Worm (Caenorhabditis elegans) whole organism, L4 larva: ENCODE data around the gene exc-5.

ENCODE experiments used
- R02D3.7 ChIP-seq: fragments of 150-350 bp; sonication (generic microtip); optimal IDR thresholded peaks from 3 replicates; lab custom pipeline; 2014; ENCODE audit warnings: missing biosample characterization, missing genetic modification characterization
- ceh-28 ChIP-seq: fragments of 150-350 bp; optimal IDR thresholded peaks from 2 replicates; lab custom pipeline; 2014; ENCODE audit warnings: missing biosample characterization, missing genetic modification reagents, missing genetic modification characterization
- mxl-2 ChIP-seq: fragments of 200-800 bp; sonication (Bioruptor generic); conservative IDR thresholded peaks from 2 replicates; pipeline ENCODE4 v1.3.6; 2022; ENCODE audit warnings: missing genetic modification reagents, missing genetic modification characterization, missing compliant biosample characterization
- nhr-42 ChIP-seq: fragments of 200-800 bp; sonication (Bioruptor generic); IDR thresholded peaks from 2 replicates; pipeline ENCODE4 v1.3.6; 2022; ENCODE audit warnings: missing genetic modification characterization, missing compliant biosample characterization
- nhr-77 ChIP-seq: fragments of 150-350 bp; optimal IDR thresholded peaks from 2 replicates; lab custom pipeline; 2014; ENCODE audit warnings: missing biosample characterization, missing genetic modification characterization
- pqm-1 ChIP-seq: sonication (generic microtip); optimal IDR thresholded peaks from 2 replicates; lab custom pipeline; 2017; ENCODE audit warnings: missing biosample characterization, missing genetic modification characterization
- saeg-2 ChIP-seq: fragments of 200-800 bp; sonication (Bioruptor generic); IDR thresholded peaks from 2 replicates; pipeline ENCODE4 v1.3.6; 2022; ENCODE audit warnings: missing genetic modification reagents, missing genetic modification characterization, missing compliant biosample characterization
- spr-1 ChIP-seq: sonication (generic microtip); optimal IDR thresholded peaks from 2 replicates; lab custom pipeline; 2016; ENCODE audit warnings: mild to moderate bottlenecking, missing genetic modification characterization, missing compliant biosample characterization
- unc-62 ChIP-seq, 3 experiments: fragments of 150-350 bp in 1 of 3; sonication (generic microtip); optimal IDR thresholded peaks in 2 of 3; peaks in 1 of 3; 1 replicate in 1 of 3; 2 replicates in 2 of 3; lab custom pipeline; 2014 to 2017; ENCODE audit warnings: missing biosample characterization in 3 of 3, missing genetic modification characterization in 3 of 3, missing genetic modification reagents in 3 of 3, missing genotype in 1 of 3

DNA sequence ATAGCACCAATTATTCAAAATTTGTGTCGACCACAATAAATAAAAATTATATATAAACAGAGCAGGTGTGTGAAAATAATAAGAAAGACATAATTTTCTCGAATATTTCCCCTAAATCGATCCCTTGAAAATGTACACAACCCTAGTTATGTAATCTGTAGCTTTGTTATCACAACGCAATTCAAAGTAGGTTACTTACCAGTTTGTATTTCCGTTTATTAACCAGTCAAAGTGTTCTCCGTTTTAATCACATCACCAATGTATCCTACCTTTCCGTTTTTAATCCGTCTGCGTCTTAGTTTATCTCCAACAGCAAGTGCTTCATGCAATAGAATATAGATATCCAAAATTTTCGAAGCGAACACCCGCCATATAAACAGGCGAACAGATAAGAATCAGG lies 39.8 kb upstream of the exc-5 start:
- TF ChIP-seq unc-62 (GFP tag; optimal IDR thresholded peaks at IDR 0.05 in 1 of 2; lab: Kevin White, UChicago) (no peak), unc-62 (tag; optimal IDR thresholded peaks at IDR 0.05; lab: Kevin White, UChicago) (no peak), mxl-2 (no peak), saeg-2 (GFP tag; lab: Robert Waterston, UW) (no peak), pqm-1 (no peak), spr-1 (tag; lab: Kevin White, UChicago) (no peak), nhr-42 (no peak), nhr-77 (tag; lab: Kevin White, UChicago) (no peak), R02D3.7 (tag; lab: Kevin White, UChicago) (no peak), ceh-28 (no peak)
